Fruit fly (Drosophila melanogaster): ENCODE data around the gene SdhD.

The SdhD gene

DNA sequence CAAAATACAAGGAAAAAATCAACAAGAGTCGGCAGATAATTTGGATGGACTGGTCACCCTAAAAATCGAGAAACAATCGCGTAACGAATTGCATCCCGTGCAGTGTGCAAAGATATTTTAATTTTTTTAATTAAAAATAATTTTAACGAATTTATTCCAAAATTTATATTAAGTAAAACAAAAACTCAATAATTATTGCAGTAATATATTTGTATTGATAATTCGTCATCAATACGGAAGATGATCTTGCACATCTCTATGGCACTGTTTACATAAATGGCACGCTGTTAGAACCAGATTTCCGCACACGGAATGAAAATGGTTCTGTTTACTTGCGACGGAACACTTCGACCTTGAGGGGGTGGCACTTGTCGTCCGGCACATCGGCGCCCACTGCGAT lies 12.4 kb upstream of the SdhD start, which contains the start of gene tst (continued):
- TF ChIP-seq CG3726 (GFP tag; IDR thresholded peaks at IDR 0.05) (peak; percentile 97), sd (tag; optimal IDR thresholded peaks at IDR 0.05) (no peak), CG10462 (GFP tag; optimal IDR thresholded peaks at IDR 0.05) (peak; percentile 61), Dfd (GFP tag; optimal IDR thresholded peaks at IDR 0.05) (no peak), salm (tag; optimal IDR thresholded peaks at IDR 0.05) (peak; percentile 80), CG10209 (GFP tag; optimal IDR thresholded peaks at IDR 0.05) (peak; percentile 92), bbx (GFP tag; IDR thresholded peaks at IDR 0.05; ENCODE audit: partially characterized antibody) (no peak), zfh1 (GFP tag; IDR thresholded peaks at IDR 0.05) (peak; percentile 98), CG33557 (GFP tag; optimal IDR thresholded peaks at IDR 0.05) (peak; percentile 73), Fer3 (tag; optimal IDR thresholded peaks at IDR 0.05) (peak; percentile 92), Tbp (GFP tag; optimal IDR thresholded peaks at IDR 0.05) (no peak), Hmr (GFP tag; optimal IDR thresholded peaks at IDR 0.05) (peak; percentile 91), H2.0 (GFP tag; IDR thresholded peaks at IDR 0.05) (peak; percentile 96), Doc3 (GFP tag; IDR thresholded peaks at IDR 0.05; ENCODE audit: partially characterized antibody) (peak; percentile 28; the same call in 1 of the 3 replicates), tgo (GFP tag; IDR thresholded peaks at IDR 0.05) (peak; percentile 98), yki (optimal IDR thresholded peaks at IDR 0.05) (no peak), CG18619 (GFP tag; optimal IDR thresholded peaks at IDR 0.05) (peak; percentile 78), psq (GFP tag; optimal IDR thresholded peaks at IDR 0.05) (peak; percentile 81), kni (GFP tag; optimal IDR thresholded peaks at IDR 0.05) (peak; percentile 7), CG5245 (GFP tag; optimal IDR thresholded peaks at IDR 0.05) (peak; percentile 83), Bteb2 (GFP tag; optimal IDR thresholded peaks at IDR 0.05) (peak; percentile 31), CG33213 (GFP tag; optimal IDR thresholded peaks at IDR 0.05) (peak; percentile 24), CG16813 (GFP tag; IDR thresholded peaks at IDR 0.05; ENCODE audit: partially characterized antibody) (no peak; the same call in 2 of the 3 replicates), CG11696 (GFP tag; IDR thresholded peaks at IDR 0.05) (peak; percentile 83), odd (GFP tag; optimal IDR thresholded peaks at IDR 0.05) (no peak), E2f1 (GFP tag; IDR thresholded peaks at IDR 0.05) (peak; percentile 97), CG10654 (GFP tag; optimal IDR thresholded peaks at IDR 0.05) (peak; percentile 91), BtbVII (GFP tag; optimal IDR thresholded peaks at IDR 0.05) (peak; percentile 78), pnt (GFP tag; optimal IDR thresholded peaks at IDR 0.05) (peak; percentile 53), CG13775 (GFP tag; optimal IDR thresholded peaks at IDR 0.05) (peak; percentile 94), slou (GFP tag; optimal IDR thresholded peaks at IDR 0.05) (peak; percentile 73), CG1832 (GFP tag; optimal IDR thresholded peaks at IDR 0.05) (no peak), CG17328 (GFP tag; IDR thresholded peaks at IDR 0.05) (peak; percentile 94), Hand (GFP tag; optimal IDR thresholded peaks at IDR 0.05) (peak; percentile 8), ftz-f1 (GFP tag; optimal IDR thresholded peaks at IDR 0.05) (no peak), CG14710 (tag; optimal IDR thresholded peaks at IDR 0.05) (peak; percentile 96), YL-1 (GFP tag; optimal IDR thresholded peaks at IDR 0.05) (peak; percentile 71), luna (GFP tag; optimal IDR thresholded peaks at IDR 0.05) (no peak), CG13123 (GFP tag; optimal IDR thresholded peaks at IDR 0.05) (peak; percentile 87), CG6272 (GFP tag; IDR thresholded peaks at IDR 0.05) (peak; percentile 99), CG17361 (GFP tag; IDR thresholded peaks at IDR 0.05) (peak; percentile 95), CG1529 (GFP tag; optimal IDR thresholded peaks at IDR 0.05) (peak; percentile 69), ato (GFP tag; IDR thresholded peaks at IDR 0.05; ENCODE audit: partially characterized antibody) (no peak), CG2202 (tag; optimal IDR thresholded peaks at IDR 0.05) (peak; percentile 78), cas (GFP tag; IDR thresholded peaks at IDR 0.05) (peak; percentile 93), Dbx (GFP tag; IDR thresholded peaks at IDR 0.05) (peak; percentile 96), CG9817 (tag; optimal IDR thresholded peaks at IDR 0.05) (peak; percentile 90), Hr39 (optimal IDR thresholded peaks at IDR 0.05) (no peak), CG15479 (GFP tag; optimal IDR thresholded peaks at IDR 0.05) (no peak), Hr78 (GFP tag; optimal IDR thresholded peaks at IDR 0.05) (no peak), jing (GFP tag; optimal IDR thresholded peaks at IDR 0.05) (peak; percentile 56), CG13296 (GFP tag; optimal IDR thresholded peaks at IDR 0.05) (peak; percentile 92)

All from whole organism, embryonic.